Worm (Caenorhabditis elegans): ENCODE data around the gene F21F8.5.

F21F8.5 gene

DNA sequence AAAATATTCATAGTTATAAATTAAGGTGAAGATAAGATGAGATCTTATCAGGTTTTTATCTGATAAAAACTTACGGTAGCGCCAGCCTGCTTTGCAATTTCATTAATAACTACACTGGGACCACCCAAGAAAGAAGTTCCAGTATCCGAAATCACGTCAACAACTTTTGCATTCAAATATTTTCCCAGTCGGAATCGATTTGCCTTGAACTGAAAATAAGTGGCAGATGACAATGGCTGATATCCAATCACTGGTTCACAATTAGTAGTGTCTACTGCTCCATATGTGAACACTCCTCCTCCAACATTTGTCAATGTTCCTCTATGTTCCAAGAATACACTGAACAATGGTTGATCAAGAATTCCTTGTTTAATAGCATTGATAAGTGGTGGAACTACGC lies at the start of gene F21F8.5:
F21F8.5 (minus strand) TSS at position 101 of the 400 bp plus-strand sequence.
- TF ChIP-seq aptf-3 (GFP tag; IDR thresholded peaks at IDR 0.05) (no peak), ztf-25 (GFP tag; IDR thresholded peaks at IDR 0.05) (no peak), nhr-120 (GFP tag; IDR thresholded peaks at IDR 0.05) (no peak), F57A8.1 (GFP tag; optimal IDR thresholded peaks at IDR 0.05) (no peak), rpc-1 (optimal IDR thresholded peaks at IDR 0.05) (no peak), rpc-1 (tag; optimal IDR thresholded peaks at IDR 0.05) (no peak), bed-2 (GFP tag; IDR thresholded peaks at IDR 0.05) (no peak), cebp-2 (GFP tag; IDR thresholded peaks at IDR 0.05) (no peak)

DNA sequence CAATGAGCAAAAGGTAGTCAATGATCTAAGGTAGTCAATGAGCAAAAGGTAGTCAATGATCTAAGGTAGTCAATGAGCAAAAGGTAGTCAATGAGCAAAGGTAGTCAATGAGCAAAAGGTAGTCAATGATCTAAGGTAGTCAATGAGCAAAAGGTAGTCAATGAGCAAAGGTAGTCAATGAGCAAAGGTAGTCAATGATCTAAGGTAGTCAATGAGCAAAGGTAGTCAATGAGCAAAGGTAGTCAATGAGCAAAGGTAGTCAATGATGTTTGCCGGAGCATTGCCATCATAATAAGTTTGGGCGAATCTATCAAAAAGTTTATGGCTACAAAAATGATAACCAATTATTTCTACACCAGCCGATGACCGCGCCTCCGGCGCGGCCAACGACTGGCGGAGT lies 48.6 kb upstream of the F21F8.5 start:
- 0 out of 2 replicates have a peak, but pooled peaks have one; percentile 22 for TF ChIP-seq ceh-40 (GFP tag; IDR thresholded peaks at IDR 0.05)
- TF ChIP-seq bed-1 (GFP tag; IDR thresholded peaks at IDR 0.05): peak; percentile 72; the same call in 1 of the 2 replicates
- peak; percentile 66; the same call in 1 of the 2 replicates for TF ChIP-seq let-526 (GFP tag; IDR thresholded peaks at IDR 0.05)
- 0 out of 2 replicates have a peak, but pooled peaks have one; percentile 13 for TF ChIP-seq aptf-2 (GFP tag; conservative IDR thresholded peaks at IDR 0.05)
- TF ChIP-seq ztf-6 (GFP tag; IDR thresholded peaks at IDR 0.05): 0 out of 2 replicates have a peak, but pooled peaks have one; percentile 56
- peak; percentile 66; the same call in 1 of the 2 replicates for TF ChIP-seq ztf-25 (GFP tag; IDR thresholded peaks at IDR 0.05)
- TF ChIP-seq ceh-58 (GFP tag; IDR thresholded peaks at IDR 0.05): 0 out of 2 replicates have a peak, but pooled peaks have one; percentile 58
- TF ChIP-seq pbrm-1 (GFP tag; IDR thresholded peaks at IDR 0.05): peak; percentile 34; the same call in 1 of the 2 replicates
- 0 out of 2 replicates have a peak, but pooled peaks have one; percentile 77 for TF ChIP-seq lag-1 (GFP tag; IDR thresholded peaks at IDR 0.05)
- 0 out of 2 replicates have a peak, but pooled peaks have one; percentile 9 for TF ChIP-seq attf-6 (GFP tag; IDR thresholded peaks at IDR 0.05)
- TF ChIP-seq F33H1.4 (GFP tag; IDR thresholded peaks at IDR 0.05): peak; percentile 19; the same call in 1 of the 2 replicates
- TF ChIP-seq B0019.2 (GFP tag; conservative IDR thresholded peaks at IDR 0.05): 0 out of 2 replicates have a peak, but pooled peaks have one; percentile 9
- TF ChIP-seq hmg-20 (GFP tag; IDR thresholded peaks at IDR 0.05): peak; percentile 56; the same call in 1 of the 2 replicates
- TF ChIP-seq Y56A3A.18 (GFP tag; IDR thresholded peaks at IDR 0.05): 0 out of 2 replicates have a peak, but pooled peaks have one; percentile 34
- peak; percentile 58; the same call in 1 of the 2 replicates for TF ChIP-seq lin-26 (GFP tag; IDR thresholded peaks at IDR 0.05)
- 0 out of 2 replicates have a peak, but pooled peaks have one; percentile 31 for TF ChIP-seq F37B4.10 (GFP tag; IDR thresholded peaks at IDR 0.05)
- TF ChIP-seq madf-3 (GFP tag; IDR thresholded peaks at IDR 0.05): peak; percentile 68; the same call in 1 of the 2 replicates

DNA sequence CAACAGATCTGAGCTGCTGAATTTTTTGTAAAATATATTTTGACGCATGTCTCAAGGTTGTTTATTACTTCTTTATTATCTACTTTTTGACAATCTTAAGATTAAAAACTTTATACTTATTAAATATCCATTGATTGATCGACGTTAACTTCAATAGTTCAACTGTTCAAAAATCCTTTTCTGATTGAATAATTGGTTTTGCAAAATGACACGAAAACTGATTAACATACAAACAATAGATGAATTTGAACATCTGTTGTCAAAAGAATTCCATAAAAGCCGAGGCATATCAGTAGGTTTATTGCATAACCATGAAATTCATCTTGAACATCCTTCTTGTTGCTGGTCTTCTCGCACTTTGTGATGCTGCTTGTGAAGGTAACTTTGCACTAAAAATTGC lies 45.1 kb upstream of the F21F8.5 start, which contains the start of gene W02D7.12:
W02D7.12 (plus strand) TSS at position 301 of the 400 bp plus-strand sequence.
- TF ChIP-seq fkh-3 (tag; optimal IDR thresholded peaks at IDR 0.05): no peak
- no peak for TF ChIP-seq pha-4 (tag; optimal IDR thresholded peaks at IDR 0.05)
- TF ChIP-seq nhr-80 (tag; optimal IDR thresholded peaks at IDR 0.05): no peak
- TF ChIP-seq Y53F4B.3 (GFP tag; IDR thresholded peaks at IDR 0.05): no peak
- TF ChIP-seq B0019.2 (GFP tag; conservative IDR thresholded peaks at IDR 0.05): no peak

DNA sequence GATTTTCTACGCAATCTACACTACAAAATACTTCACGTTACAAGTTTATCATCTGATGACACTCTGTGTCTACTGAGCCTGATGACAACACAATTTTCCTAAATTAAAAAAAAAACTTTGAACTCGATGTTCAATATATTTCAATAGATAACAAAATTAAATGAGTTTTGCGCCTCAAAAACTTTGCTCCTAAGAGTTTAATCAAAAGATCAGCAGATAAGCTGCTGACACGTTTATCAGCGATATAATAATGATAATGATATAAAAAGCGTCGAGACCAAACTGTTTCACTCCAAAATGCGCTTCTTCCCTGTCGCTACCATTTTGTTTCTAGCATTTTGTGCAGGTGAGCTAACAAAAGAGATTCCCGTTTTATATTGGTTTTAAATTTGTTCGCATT lies 41.5 kb upstream of the F21F8.5 start, which contains the start of gene clec-218:
clec-218 (plus strand) TSS at position 262 of the 400 bp plus-strand sequence.
- TF ChIP-seq chd-7 (tag; optimal IDR thresholded peaks at IDR 0.05) (no peak), nhr-120 (GFP tag; IDR thresholded peaks at IDR 0.05) (no peak), nhr-80 (tag; optimal IDR thresholded peaks at IDR 0.05) (peak; percentile 48)

DNA sequence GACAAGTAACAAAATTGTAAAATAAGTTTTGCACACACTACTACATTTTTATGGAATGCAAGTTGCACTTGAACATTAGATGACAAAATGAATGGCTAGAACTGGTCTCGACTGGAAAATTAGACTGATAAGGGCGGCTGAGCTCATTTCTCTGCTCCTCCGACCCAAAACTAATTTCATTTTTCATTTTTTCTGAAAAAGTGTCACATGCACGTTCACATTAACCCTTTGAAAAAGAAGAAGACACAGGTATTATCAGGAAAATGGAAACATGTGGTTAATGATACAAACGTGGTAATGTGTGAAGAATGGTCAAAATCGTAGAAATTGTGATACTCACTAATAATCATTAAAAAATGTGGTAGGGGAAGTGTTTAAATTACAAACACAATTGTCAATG lies 40.9 kb upstream of the F21F8.5 start:
- TF ChIP-seq F22D6.2 (tag; optimal IDR thresholded peaks at IDR 0.05) (no peak), nhr-80 (tag; optimal IDR thresholded peaks at IDR 0.05) (peak; percentile 82)

ce11 chrV:8306366-8306765 lies 40.2 kb upstream of the F21F8.5 start, which contains the start of gene W02D7.8:
Gene W02D7.8, minus strand, starts transcription at chrV:8306466.
- TF ChIP-seq dpff-1 (tag; optimal IDR thresholded peaks at IDR 0.05) (no peak), hsf-1 (GFP tag; IDR thresholded peaks at IDR 0.05) (no peak)

All from whole organism, young adult.